Fruit fly (Drosophila melanogaster): ENCODE measurements around the gene Rcc1.

Rcc1 gene

dm6 chr3L:5950467-5950866 lies 17.9 kb upstream of the Rcc1 start, which contains the start of gene Egfrap (continued):
- TF ChIP-seq CG5245 (GFP tag; optimal IDR thresholded peaks at IDR 0.05) = no peak
- no peak for TF ChIP-seq CG17829 (tag; optimal IDR thresholded peaks at IDR 0.05)
- no peak for TF ChIP-seq CG1603 (tag; optimal IDR thresholded peaks at IDR 0.05)
- TF ChIP-seq Dref (GFP tag; IDR thresholded peaks at IDR 0.05) = no peak
- no peak for TF ChIP-seq CG2678 (tag; optimal IDR thresholded peaks at IDR 0.05)
- no peak for TF ChIP-seq Trl (optimal IDR thresholded peaks at IDR 0.05)
- TF ChIP-seq Trl (GFP tag; optimal IDR thresholded peaks at IDR 0.05) = no peak
- TF ChIP-seq trh (GFP tag; optimal IDR thresholded peaks at IDR 0.05) = no peak
- TF ChIP-seq CG12236 (GFP tag; optimal IDR thresholded peaks at IDR 0.05) = no peak
- TF ChIP-seq CG15601 (tag; optimal IDR thresholded peaks at IDR 0.05) = no peak
- no peak for TF ChIP-seq org-1 (GFP tag; optimal IDR thresholded peaks at IDR 0.05)
- TF ChIP-seq trem (tag; optimal IDR thresholded peaks at IDR 0.05) = no peak
- TF ChIP-seq CG16813 (GFP tag; IDR thresholded peaks at IDR 0.05; ENCODE audit: partially characterized antibody) = no peak
- no peak for TF ChIP-seq psq (GFP tag; optimal IDR thresholded peaks at IDR 0.05)
- TF ChIP-seq Sox102F (GFP tag; optimal IDR thresholded peaks at IDR 0.05) = no peak
- peak; percentile 32; the same call in 1 of the 2 replicates for TF ChIP-seq bbx (GFP tag; IDR thresholded peaks at IDR 0.05; ENCODE audit: partially characterized antibody)
- TF ChIP-seq h (optimal IDR thresholded peaks at IDR 0.05) = no peak
- peak; percentile 4 for TF ChIP-seq nom (GFP tag; optimal IDR thresholded peaks at IDR 0.05)
- no peak for TF ChIP-seq gem (tag; optimal IDR thresholded peaks at IDR 0.05)
- TF ChIP-seq NfI (GFP tag; optimal IDR thresholded peaks at IDR 0.05) = no peak
- no peak for TF ChIP-seq nerfin-1 (tag; optimal IDR thresholded peaks at IDR 0.05)
- peak in 1 of 2 experiments; percentile 31 for TF ChIP-seq bsh (GFP tag; optimal IDR thresholded peaks at IDR 0.05)
- no peak for TF ChIP-seq Lpt (GFP tag; optimal IDR thresholded peaks at IDR 0.05)
- no peak for TF ChIP-seq sr (GFP tag; IDR thresholded peaks at IDR 0.05)
- peak; percentile 29 for TF ChIP-seq Deaf1 (tag; optimal IDR thresholded peaks at IDR 0.05)
- TF ChIP-seq tio (GFP tag; optimal IDR thresholded peaks at IDR 0.05) = no peak
- no peak for TF ChIP-seq nerfin-2 (GFP tag; IDR thresholded peaks at IDR 0.05; ENCODE audit: partially characterized antibody)
- peak; percentile 49; the same call in 1 of the 2 replicates for TF ChIP-seq chm (GFP tag; IDR thresholded peaks at IDR 0.05)
- TF ChIP-seq CG11504 (tag; optimal IDR thresholded peaks at IDR 0.05) = peak; percentile 98
- TF ChIP-seq danr (GFP tag; IDR thresholded peaks at IDR 0.05) = no peak
- TF ChIP-seq CG10565 (GFP tag; optimal IDR thresholded peaks at IDR 0.05) = no peak
- no peak for TF ChIP-seq CG3726 (GFP tag; IDR thresholded peaks at IDR 0.05)
- no peak for TF ChIP-seq CG17328 (GFP tag; IDR thresholded peaks at IDR 0.05)
- TF ChIP-seq sim (GFP tag; IDR thresholded peaks at IDR 0.05) = no peak
- TF ChIP-seq CG3838 (GFP tag; optimal IDR thresholded peaks at IDR 0.05) = peak; percentile 94
- no peak for TF ChIP-seq rib (GFP tag; IDR thresholded peaks at IDR 0.05)
- no peak for TF ChIP-seq ttk (GFP tag; IDR thresholded peaks at IDR 0.05)
- TF ChIP-seq NC2α (GFP tag; optimal IDR thresholded peaks at IDR 0.05) = no peak
- no peak for TF ChIP-seq oc (tag; optimal IDR thresholded peaks at IDR 0.05)
- TF ChIP-seq chinmo (GFP tag; IDR thresholded peaks at IDR 0.05; ENCODE audit: partially characterized antibody) = no peak
- no peak for TF ChIP-seq YL-1 (GFP tag; optimal IDR thresholded peaks at IDR 0.05)
- TF ChIP-seq Neu2 (GFP tag; optimal IDR thresholded peaks at IDR 0.05; ENCODE audit: borderline replicate concordance) = no peak
- no peak for TF ChIP-seq fd3F (GFP tag; optimal IDR thresholded peaks at IDR 0.05)
- no peak for TF ChIP-seq CG3407 (GFP tag; optimal IDR thresholded peaks at IDR 0.05)
- no peak for TF ChIP-seq CG15479 (GFP tag; optimal IDR thresholded peaks at IDR 0.05)
- no peak for TF ChIP-seq yki (optimal IDR thresholded peaks at IDR 0.05)
- no peak for TF ChIP-seq CG7556 (GFP tag; optimal IDR thresholded peaks at IDR 0.05)

Measured in whole organism, embryonic.